Worm (Caenorhabditis elegans) whole organism, mixed stage, embryonic: ENCODE data around the gene abcf-3.
A peak's percentile ranks its signal among the peaks of the same experiment; 100 is the strongest.

ENCODE experiments used
- M03D4.4 ChIP-seq: sonication (generic microtip); optimal IDR thresholded peaks from 2 replicates; lab custom pipeline; 2017; ENCODE audit warnings: mild to moderate bottlenecking, missing genetic modification characterization, missing compliant biosample characterization
- blmp-1 ChIP-seq: fragments of 150-350 bp; optimal IDR thresholded peaks from 2 replicates; lab custom pipeline; 2014; ENCODE audit warnings: missing biosample characterization, missing genetic modification characterization
- ceh-39 ChIP-seq: fragments of 150-350 bp; optimal IDR thresholded peaks from 2 replicates; lab custom pipeline; 2014; ENCODE audit warnings: missing biosample characterization, missing genetic modification characterization
- ceh-83 ChIP-seq: fragments of 200-800 bp; sonication (Bioruptor generic); optimal IDR thresholded peaks from 2 replicates; lab custom pipeline; 2018; ENCODE audit warnings: mild to moderate bottlenecking, missing genetic modification characterization, missing compliant biosample characterization
- ces-1 ChIP-seq: fragments of 150-350 bp; optimal IDR thresholded peaks from 2 replicates; lab custom pipeline; 2014; ENCODE audit warnings: missing biosample characterization, missing genetic modification reagents, missing genetic modification characterization
- cnd-1 ChIP-seq: fragments of 200-800 bp; sonication (Bioruptor generic); optimal IDR thresholded peaks from 2 replicates; lab custom pipeline; 2018; ENCODE audit warnings: mild to moderate bottlenecking, missing genetic modification characterization, missing compliant biosample characterization
- drap-1 ChIP-seq: fragments of 200-800 bp; sonication (Bioruptor generic); optimal IDR thresholded peaks from 3 replicates; lab custom pipeline; 2018; ENCODE audit warnings: mild to moderate bottlenecking, missing genetic modification characterization, missing compliant biosample characterization
- elt-1 ChIP-seq: sonication (generic microtip); optimal IDR thresholded peaks from 2 replicates; lab custom pipeline; 2017; ENCODE audit warnings: missing genetic modification characterization, mild to moderate bottlenecking, missing compliant biosample characterization, antibody characterized with exemption, moderate library complexity, borderline replicate concordance; ENCODE audit not compliant: insufficient read depth
- elt-3 ChIP-seq: fragments of 150-350 bp; optimal IDR thresholded peaks from 2 replicates; lab custom pipeline; 2014; ENCODE audit warnings: missing biosample characterization, missing genetic modification characterization
- flh-1 ChIP-seq: fragments of 200-800 bp; sonication (Bioruptor generic); optimal IDR thresholded peaks from 2 replicates; lab custom pipeline; 2018; ENCODE audit warnings: mild to moderate bottlenecking, missing genetic modification characterization, moderate library complexity, missing compliant biosample characterization
- ham-2 ChIP-seq: fragments of 200-800 bp; sonication (Bioruptor generic); optimal IDR thresholded peaks from 2 replicates; lab custom pipeline; 2018; ENCODE audit warnings: mild to moderate bottlenecking, missing genetic modification characterization, missing compliant biosample characterization
- hlh-1 ChIP-seq: fragments of 150-350 bp; optimal IDR thresholded peaks from 2 replicates; lab custom pipeline; 2014; ENCODE audit warnings: missing biosample characterization, missing genetic modification reagents, missing genetic modification characterization
- lin-13 ChIP-seq: fragments of 150-350 bp; optimal IDR thresholded peaks from 2 replicates; lab custom pipeline; 2014; ENCODE audit warnings: missing biosample characterization, missing genetic modification characterization
- lsy-2 ChIP-seq: fragments of 150-350 bp; optimal IDR thresholded peaks from 2 replicates; lab custom pipeline; 2014; ENCODE audit warnings: missing biosample characterization, missing genetic modification characterization
- mab-5 ChIP-seq: fragments of 150-350 bp; optimal IDR thresholded peaks from 2 replicates; lab custom pipeline; 2014; ENCODE audit warnings: missing biosample characterization, missing genetic modification characterization
- mep-1 ChIP-seq: fragments of 150-350 bp; optimal IDR thresholded peaks from 2 replicates; lab custom pipeline; 2017; ENCODE audit warnings: missing biosample characterization, missing genetic modification reagents, missing genetic modification characterization, inconsistent platforms
- mls-2 ChIP-seq: sonication (generic microtip); optimal IDR thresholded peaks from 2 replicates; lab custom pipeline; 2016; ENCODE audit warnings: mild to moderate bottlenecking, missing genetic modification characterization, moderate library complexity, missing compliant biosample characterization
- nhr-12 ChIP-seq: fragments of 150-350 bp; optimal IDR thresholded peaks from 2 replicates; lab custom pipeline; 2014; ENCODE audit warnings: missing biosample characterization, missing genetic modification characterization
- nhr-2 ChIP-seq: fragments of 150-350 bp; optimal IDR thresholded peaks from 2 replicates; lab custom pipeline; 2014; ENCODE audit warnings: missing biosample characterization, missing genetic modification characterization
- nhr-237 ChIP-seq: fragments of 150-350 bp; optimal IDR thresholded peaks from 2 replicates; lab custom pipeline; 2014; ENCODE audit warnings: missing biosample characterization, missing genetic modification characterization
- nhr-28 ChIP-seq: fragments of 150-350 bp; optimal IDR thresholded peaks from 2 replicates; lab custom pipeline; 2014; ENCODE audit warnings: missing biosample characterization, missing genetic modification characterization
- pha-4 ChIP-seq: fragments of 150-350 bp; optimal IDR thresholded peaks from 2 replicates; lab custom pipeline; 2018; ENCODE audit warnings: missing biosample characterization, missing genetic modification reagents, missing genetic modification characterization
- snpc-4 ChIP-seq: fragments of 150-350 bp; optimal IDR thresholded peaks from 2 replicates; lab custom pipeline; 2014; ENCODE audit warnings: missing biosample characterization, missing genetic modification characterization
- sptf-1 ChIP-seq: sonication (generic microtip); optimal IDR thresholded peaks from 2 replicates; lab custom pipeline; 2017; ENCODE audit warnings: mild to moderate bottlenecking, missing genetic modification characterization, moderate library complexity, missing compliant biosample characterization
- unc-120 ChIP-seq: sonication (generic microtip); optimal IDR thresholded peaks from 2 replicates; lab custom pipeline; 2017; ENCODE audit warnings: missing genetic modification characterization, missing compliant biosample characterization; ENCODE audit not compliant: poor library complexity, severe bottlenecking
- unc-39 ChIP-seq: fragments of 150-350 bp; optimal IDR thresholded peaks from 2 replicates; lab custom pipeline; 2014; ENCODE audit warnings: missing biosample characterization, missing genetic modification characterization
- unc-62 ChIP-seq: fragments of 150-350 bp; optimal IDR thresholded peaks from 2 replicates; lab custom pipeline; 2014; ENCODE audit warnings: missing biosample characterization, missing genetic modification reagents, missing genetic modification characterization
- ztf-11 ChIP-seq: fragments of 150-350 bp; optimal IDR thresholded peaks from 2 replicates; lab custom pipeline; 2014; ENCODE audit warnings: missing biosample characterization, missing genetic modification characterization

Gene abcf-3

DNA sequence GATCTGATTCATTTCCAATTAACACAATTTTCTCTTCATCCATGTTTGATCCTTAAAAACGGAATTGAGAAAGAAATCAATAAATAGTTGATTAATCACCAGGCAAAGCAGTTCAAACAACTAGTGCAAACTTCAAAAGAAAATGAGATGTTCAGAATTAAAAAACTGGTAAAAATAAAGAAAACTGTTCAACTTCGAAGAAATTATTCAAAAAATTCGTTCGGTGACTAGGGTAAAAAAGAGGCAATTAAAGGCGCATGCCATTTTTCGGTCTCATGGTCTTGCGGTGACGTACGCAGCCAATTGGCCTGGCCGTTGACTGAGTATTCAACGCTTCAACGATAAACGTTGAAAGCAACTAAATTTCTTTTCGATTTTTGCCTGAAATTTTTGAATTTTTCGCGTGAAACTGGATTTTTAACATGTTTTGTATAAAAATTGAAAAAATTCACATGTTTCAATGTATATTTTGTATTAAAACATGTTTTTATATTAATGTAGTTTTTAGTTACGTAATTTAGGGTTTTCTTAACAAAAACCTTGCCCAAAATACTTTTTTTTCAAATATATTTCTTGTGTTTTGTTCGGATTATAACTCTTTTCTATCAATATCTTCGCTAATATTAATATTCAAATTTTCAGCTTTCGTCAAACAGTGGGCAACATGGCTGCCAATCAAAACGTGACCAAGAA lies 33.1 kb downstream of the abcf-3 start, which contains the start of the genes sna-3 and rps-3:
Gene sna-3 (minus strand): TSS at position 51 of the 693 bp plus-strand sequence.
Gene rps-3 (plus strand): TSS at position 643 of the 693 bp plus-strand sequence.
- TF ChIP-seq lin-13 (peak; percentile 75), nhr-2 (tag; lab: Kevin White, UChicago) (peak; percentile 43), mls-2 (tag; lab: Kevin White, UChicago) (peak; percentile 69), ces-1 (no peak), cnd-1 (tag; lab: Kevin White, UChicago) (no peak), elt-3 (tag; lab: Kevin White, UChicago) (no peak), hlh-1 (tag; lab: Kevin White, UChicago) (peak; percentile 60), unc-62 (GFP tag; lab: Kevin White, UChicago) (peak; percentile 14), ceh-39 (tag; lab: Kevin White, UChicago) (peak; percentile 74), mep-1 (tag; lab: Kevin White, UChicago) (peak; percentile 83), unc-120 (tag; lab: Kevin White, UChicago) (peak; percentile 49), pha-4 (tag; lab: Kevin White, UChicago) (peak; percentile 32), nhr-237 (tag; lab: Kevin White, UChicago) (peak; percentile 63), sptf-1 (peak; percentile 35), lsy-2 (peak; percentile 87)
- TF ChIP-seq, all 35 proteins: peak for 12

DNA sequence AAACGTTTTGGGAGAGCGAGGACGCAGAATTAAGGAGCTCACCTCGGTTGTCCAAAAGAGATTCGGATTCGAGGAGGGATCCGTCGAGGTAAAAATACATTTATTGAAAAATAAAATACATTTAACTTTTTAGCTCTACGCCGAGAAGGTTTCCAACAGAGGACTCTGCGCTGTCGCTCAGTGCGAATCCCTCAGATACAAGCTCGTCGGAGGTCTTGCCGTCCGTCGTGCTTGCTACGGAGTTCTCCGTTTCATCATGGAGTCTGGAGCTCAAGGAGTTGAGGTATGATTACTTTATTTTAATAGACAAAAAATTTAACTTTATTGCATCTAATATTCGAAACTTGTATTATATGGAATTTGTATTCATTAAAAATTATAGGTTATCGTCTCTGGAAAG lies 33.8 kb downstream of the abcf-3 start:
- TF ChIP-seq mep-1 (tag; lab: Kevin White, UChicago) (no peak), mab-5 (tag; lab: Kevin White, UChicago) (no peak), M03D4.4 (no peak), unc-62 (GFP tag; lab: Kevin White, UChicago) (no peak), ceh-83 (GFP tag; lab: Kevin White, UChicago) (no peak), ztf-11 (tag; lab: Kevin White, UChicago) (no peak)

DNA sequence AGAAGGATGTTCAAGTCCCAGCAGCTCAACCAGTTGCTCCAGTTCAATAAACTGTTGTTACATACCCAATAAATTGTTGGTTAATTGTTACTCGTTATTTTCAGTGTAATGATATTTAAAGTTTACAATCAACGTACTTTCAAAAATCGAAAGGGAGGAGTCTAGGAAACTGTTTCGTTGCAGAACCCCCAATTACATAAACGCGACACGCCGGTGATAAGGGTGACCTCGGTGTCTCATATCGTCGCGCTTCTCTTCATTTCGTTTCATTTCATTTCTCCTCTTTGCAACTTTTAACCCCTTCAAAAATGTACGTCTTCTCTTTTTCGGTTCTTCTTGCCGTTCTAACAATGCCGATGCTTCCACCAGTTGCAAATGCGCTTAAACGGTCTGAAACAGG lies 34.7 kb downstream of the abcf-3 start, which contains the start of gene C23G10.2:
Gene C23G10.2 (plus strand): TSS at position 184 of the 400 bp plus-strand sequence.
- TF ChIP-seq ceh-39 (tag; lab: Kevin White, UChicago), result no peak
- TF ChIP-seq mls-2 (tag; lab: Kevin White, UChicago), result no peak
- no peak for TF ChIP-seq ces-1
- no peak for TF ChIP-seq mep-1 (tag; lab: Kevin White, UChicago)
- no peak for TF ChIP-seq nhr-12
- TF ChIP-seq lsy-2, result no peak
- no peak for TF ChIP-seq unc-120 (tag; lab: Kevin White, UChicago)
- TF ChIP-seq drap-1 (GFP tag; lab: Kevin White, UChicago), result no peak
- no peak for TF ChIP-seq flh-1 (GFP tag; lab: Kevin White, UChicago)
- no peak for TF ChIP-seq pha-4 (tag; lab: Kevin White, UChicago)

ce11 chrIII:6208984-6209383 lies 35.8 kb downstream of the abcf-3 start, which contains the start of gene C23G10.1:
Gene C23G10.1 (plus strand): TSS chrIII:6209284.
- TF ChIP-seq unc-62 (GFP tag; lab: Kevin White, UChicago) (no peak), hlh-1 (tag; lab: Kevin White, UChicago) (no peak), snpc-4 (no peak), nhr-28 (tag; lab: Kevin White, UChicago) (no peak), flh-1 (GFP tag; lab: Kevin White, UChicago) (no peak), ces-1 (no peak), elt-1 (no peak), lsy-2 (no peak)
- TF ChIP-seq, all 35 proteins: peak for 0

- TF ChIP-seq ceh-39 (tag; lab: Kevin White, UChicago) (no peak), nhr-2 (tag; lab: Kevin White, UChicago) (no peak), elt-3 (tag; lab: Kevin White, UChicago) (no peak), mab-5 (tag; lab: Kevin White, UChicago) (no peak), ham-2 (GFP tag; lab: Kevin White, UChicago) (no peak), sptf-1 (no peak), pha-4 (tag; lab: Kevin White, UChicago) (no peak), M03D4.4 (no peak), unc-39 (no peak), cnd-1 (tag; lab: Kevin White, UChicago) (no peak), unc-62 (GFP tag; lab: Kevin White, UChicago) (no peak), ces-1 (no peak), blmp-1 (no peak), flh-1 (GFP tag; lab: Kevin White, UChicago) (no peak)
Observed at ce11 chrIII:6210215-6210822, 37.1 kb downstream of the abcf-3 start.
